Fruit fly (Drosophila melanogaster) whole organism, embryonic: ENCODE results near the gene CG42699.

Experiments
- ATbp ChIP-seq: fragments of 200-800 bp; sonication (Bioruptor generic); optimal IDR thresholded peaks from 2 replicates; lab custom pipeline; 2017; ENCODE audit warnings: missing biosample characterization, mild to moderate bottlenecking, missing genetic modification characterization, missing genetic modification reagents
- CG10147 ChIP-seq: fragments of 200-800 bp; sonication (Bioruptor generic); optimal IDR thresholded peaks from 2 replicates; lab custom pipeline; 2019; ENCODE audit warnings: missing biosample characterization, mild to moderate bottlenecking, missing genetic modification characterization, moderate library complexity
- CG10209 ChIP-seq: fragments of 200-800 bp; sonication (Bioruptor generic); optimal IDR thresholded peaks from 3 replicates; lab custom pipeline; 2017; ENCODE audit warnings: missing biosample characterization, mild to moderate bottlenecking, missing genetic modification characterization, missing genetic modification reagents
- CG10959 ChIP-seq: fragments of 200-800 bp; sonication (Bioruptor generic); IDR thresholded peaks from 2 replicates; pipeline ENCODE4 v1.3.6; 2022; ENCODE audit warnings: missing biosample characterization, missing genetic modification characterization
- CG12155 ChIP-seq: fragments of 200-800 bp; sonication (Bioruptor generic); optimal IDR thresholded peaks from 3 replicates; lab custom pipeline; 2016; ENCODE audit warnings: missing biosample characterization, missing genetic modification characterization
- CG13296 ChIP-seq: fragments of 200-800 bp; sonication (Bioruptor generic); optimal IDR thresholded peaks from 3 replicates; lab custom pipeline; 2018; ENCODE audit warnings: missing biosample characterization, mild to moderate bottlenecking, missing genetic modification characterization
- CG14441 ChIP-seq: fragments of 200-800 bp; sonication (Bioruptor generic); IDR thresholded peaks from 2 replicates; pipeline ENCODE4 v1.3.6; 2022; ENCODE audit warnings: missing biosample characterization, missing genetic modification characterization
- CG14710 ChIP-seq: fragments of 200-800 bp; sonication (Bioruptor generic); optimal IDR thresholded peaks from 3 replicates; lab custom pipeline; 2019; ENCODE audit warnings: missing biosample characterization, mild to moderate bottlenecking, missing genetic modification characterization, moderate library complexity
- CG15601 ChIP-seq: fragments of 200-800 bp; sonication (Bioruptor generic); optimal IDR thresholded peaks from 3 replicates; lab custom pipeline; 2019; ENCODE audit warnings: missing biosample characterization, mild to moderate bottlenecking, missing genetic modification characterization, moderate library complexity
- CG16863 ChIP-seq: fragments of 200-800 bp; sonication (Bioruptor generic); optimal IDR thresholded peaks from 3 replicates; lab custom pipeline; 2016; ENCODE audit warnings: missing biosample characterization, missing genetic modification characterization
- CG17186 ChIP-seq: fragments of 200-800 bp; sonication (Bioruptor generic); optimal IDR thresholded peaks from 3 replicates; lab custom pipeline; 2017; ENCODE audit warnings: missing biosample characterization, missing genetic modification reagents, missing genetic modification characterization
- CG18599 ChIP-seq: fragments of 200-800 bp; sonication (Bioruptor generic); optimal IDR thresholded peaks from 3 replicates; lab custom pipeline; 2017; ENCODE audit warnings: missing biosample characterization, missing genetic modification characterization, mild to moderate bottlenecking, moderate library complexity, missing genetic modification reagents
- CG2889 ChIP-seq: fragments of 200-800 bp; sonication (Bioruptor generic); IDR thresholded peaks from 3 replicates; pipeline ENCODE4 v1.3.6; 2022; ENCODE audit warnings: missing biosample characterization, missing genetic modification characterization
- CG3163 ChIP-seq: fragments of 200-800 bp; sonication (Bioruptor generic); optimal IDR thresholded peaks from 3 replicates; lab custom pipeline; 2016; ENCODE audit warnings: missing biosample characterization, missing genetic modification characterization
- CG32767 ChIP-seq: fragments of 200-800 bp; sonication (Bioruptor generic); IDR thresholded peaks from 2 replicates; pipeline ENCODE4 v1.3.6; 2022; ENCODE audit warnings: missing biosample characterization, missing genetic modification characterization
- CG3847 ChIP-seq: fragments of 200-800 bp; sonication (Bioruptor generic); IDR thresholded peaks from 2 replicates; pipeline ENCODE4 v1.3.6; 2022; ENCODE audit warnings: missing biosample characterization, missing genetic modification characterization
- CG4360 ChIP-seq: fragments of 200-800 bp; sonication (Bioruptor generic); IDR thresholded peaks from 2 replicates; pipeline ENCODE4 v1.3.6; 2022; ENCODE audit warnings: missing biosample characterization, missing genetic modification characterization
- CG4730 ChIP-seq: fragments of 200-800 bp; sonication (Bioruptor generic); IDR thresholded peaks from 2 replicates; pipeline ENCODE4 v1.3.6; 2022; ENCODE audit warnings: missing biosample characterization, missing genetic modification characterization
- CG5953 ChIP-seq: fragments of 200-800 bp; sonication (Bioruptor generic); IDR thresholded peaks from 2 replicates; pipeline ENCODE4 v1.3.6; 2022; ENCODE audit warnings: missing biosample characterization, missing genetic modification characterization
- CG6654 ChIP-seq: fragments of 200-800 bp; sonication (Bioruptor generic); optimal IDR thresholded peaks from 2 replicates; lab custom pipeline; 2017; ENCODE audit warnings: missing biosample characterization, mild to moderate bottlenecking, missing genetic modification characterization
- CG7372 ChIP-seq: fragments of 200-800 bp; sonication (Bioruptor generic); IDR thresholded peaks from 2 replicates; pipeline ENCODE4 v1.3.6; 2022; ENCODE audit warnings: missing biosample characterization, missing genetic modification characterization
- CG9727 ChIP-seq: fragments of 200-800 bp; sonication (Bioruptor generic); optimal IDR thresholded peaks from 3 replicates; lab custom pipeline; 2017; ENCODE audit warnings: missing biosample characterization, mild to moderate bottlenecking, missing genetic modification characterization
- CG9876 ChIP-seq: fragments of 200-800 bp; sonication (Bioruptor generic); optimal IDR thresholded peaks from 2 replicates; lab custom pipeline; 2016; ENCODE audit warnings: missing biosample characterization, missing genetic modification characterization
- D ChIP-seq, 2 experiments: fragments of 200-800 bp in 1 of 2; fragments of >200 bp in 1 of 2; sonication (Bioruptor generic) in 1 of 2; optimal IDR thresholded peaks; 2 replicates in 1 of 2; 3 replicates in 1 of 2; lab custom pipeline; 2017; ENCODE audit warnings: mild to moderate bottlenecking in 1 of 2, missing biosample characterization in 1 of 2, missing genetic modification characterization in 1 of 2, missing genetic modification reagents in 1 of 2
- Hr51 ChIP-seq, 2 experiments: fragments of 200-800 bp; sonication (Bioruptor generic); optimal IDR thresholded peaks; 2 replicates in 1 of 2; 3 replicates in 1 of 2; lab custom pipeline; 2016 to 2018; ENCODE audit warnings: missing biosample characterization in 2 of 2, missing genetic modification characterization in 2 of 2, mild to moderate bottlenecking in 1 of 2, moderate library complexity in 1 of 2
- Hr78 ChIP-seq, 2 experiments: fragments of 200-800 bp in 1 of 2; fragments of >200 bp in 1 of 2; sonication (Bioruptor generic) in 1 of 2; optimal IDR thresholded peaks; 2 replicates each; lab custom pipeline; 2017 to 2019; ENCODE audit warnings: missing biosample characterization in 2 of 2, missing genetic modification characterization in 2 of 2, mild to moderate bottlenecking in 1 of 2, moderate library complexity in 1 of 2
- Kr ChIP-seq: fragments of 200-800 bp; sonication (Bioruptor generic); optimal IDR thresholded peaks from 2 replicates; lab custom pipeline; 2017; ENCODE audit warnings: missing biosample characterization, mild to moderate bottlenecking, missing genetic modification characterization
- Lim3 ChIP-seq: fragments of 200-800 bp; sonication (Bioruptor generic); IDR thresholded peaks from 2 replicates; pipeline ENCODE4 v1.3.6; 2022; ENCODE audit warnings: missing biosample characterization, missing genetic modification characterization
- Max ChIP-seq: fragments of 200-800 bp; sonication (Bioruptor generic); optimal IDR thresholded peaks from 2 replicates; lab custom pipeline; 2016; ENCODE audit warnings: missing biosample characterization, mild to moderate bottlenecking, missing genetic modification characterization
- Myb ChIP-seq: fragments of 200-800 bp; sonication (Bioruptor generic); optimal IDR thresholded peaks from 2 replicates; lab custom pipeline; 2016; ENCODE audit warnings: missing biosample characterization, missing genetic modification characterization
- Nf-YB ChIP-seq: fragments of 200-800 bp; sonication (Bioruptor generic); optimal IDR thresholded peaks from 3 replicates; lab custom pipeline; 2019; ENCODE audit warnings: missing biosample characterization, mild to moderate bottlenecking, missing genetic modification characterization, moderate library complexity
- Opbp ChIP-seq: fragments of 200-800 bp; sonication (Bioruptor generic); IDR thresholded peaks from 3 replicates; pipeline ENCODE4 v1.3.6; 2022; ENCODE audit warnings: missing biosample characterization, missing genetic modification characterization; ENCODE audit not compliant: partially characterized antibody
- Ravus ChIP-seq: fragments of 200-800 bp; sonication (Bioruptor generic); IDR thresholded peaks from 2 replicates; pipeline ENCODE4 v1.3.6; 2022; ENCODE audit warnings: missing biosample characterization, missing genetic modification characterization
- Xbp1 ChIP-seq: fragments of 200-800 bp; sonication (Bioruptor generic); optimal IDR thresholded peaks from 3 replicates; lab custom pipeline; 2016; ENCODE audit warnings: missing biosample characterization, mild to moderate bottlenecking, missing genetic modification characterization
- aop ChIP-seq: fragments of 200-800 bp; sonication (Bioruptor generic); IDR thresholded peaks from 2 replicates; pipeline ENCODE4 v1.3.6; 2022; ENCODE audit warnings: missing biosample characterization, missing genetic modification characterization
- corto ChIP-seq: fragments of 200-800 bp; sonication (Bioruptor generic); optimal IDR thresholded peaks from 2 replicates; lab custom pipeline; 2016; ENCODE audit warnings: missing biosample characterization, mild to moderate bottlenecking, missing genetic modification characterization, moderate library complexity
- crc ChIP-seq: fragments of 200-800 bp; sonication (Bioruptor generic); optimal IDR thresholded peaks from 2 replicates; lab custom pipeline; 2016; ENCODE audit warnings: missing biosample characterization, missing genetic modification characterization
- crol ChIP-seq: fragments of 200-800 bp; sonication (Bioruptor generic); IDR thresholded peaks from 2 replicates; pipeline ENCODE4 v1.3.6; 2022; ENCODE audit warnings: missing biosample characterization, missing genetic modification characterization
- eve ChIP-seq, 2 experiments: fragments of >200 bp; optimal IDR thresholded peaks; 2 replicates each; lab custom pipeline; 2017; ENCODE audit warnings: missing biosample characterization in 2 of 2, missing genetic modification characterization in 2 of 2
- insv ChIP-seq, 2 experiments: fragments of 200-800 bp; sonication (Bioruptor generic); optimal IDR thresholded peaks; 3 replicates each; lab custom pipeline; 2016 to 2018; ENCODE audit warnings: missing biosample characterization in 2 of 2, missing genetic modification characterization in 2 of 2
- lilli ChIP-seq: fragments of 200-800 bp; sonication (Bioruptor generic); optimal IDR thresholded peaks from 3 replicates; lab custom pipeline; 2016; ENCODE audit warnings: missing biosample characterization, missing genetic modification characterization
- lmd ChIP-seq: fragments of 200-800 bp; sonication (Bioruptor generic); IDR thresholded peaks from 2 replicates; pipeline ENCODE4 v1.3.6; 2022; ENCODE audit warnings: missing biosample characterization, missing genetic modification characterization
- pfk ChIP-seq: fragments of 200-800 bp; sonication (Bioruptor generic); optimal IDR thresholded peaks from 2 replicates; lab custom pipeline; 2018; ENCODE audit warnings: missing biosample characterization, mild to moderate bottlenecking, missing genetic modification characterization, moderate library complexity
- pros ChIP-seq: fragments of 200-800 bp; sonication (Bioruptor generic); optimal IDR thresholded peaks from 3 replicates; lab custom pipeline; 2019; ENCODE audit warnings: missing biosample characterization, mild to moderate bottlenecking, missing genetic modification characterization, moderate library complexity
- sd ChIP-seq: fragments of 200-800 bp; sonication (Bioruptor generic); optimal IDR thresholded peaks from 3 replicates; lab custom pipeline; 2018; ENCODE audit warnings: missing biosample characterization, mild to moderate bottlenecking, missing genetic modification characterization, moderate library complexity
- sim ChIP-seq: fragments of 200-800 bp; sonication (Bioruptor generic); IDR thresholded peaks from 2 replicates; pipeline ENCODE4 v1.3.6; 2022; ENCODE audit warnings: missing biosample characterization, missing genetic modification characterization

The CG42699 gene

DNA sequence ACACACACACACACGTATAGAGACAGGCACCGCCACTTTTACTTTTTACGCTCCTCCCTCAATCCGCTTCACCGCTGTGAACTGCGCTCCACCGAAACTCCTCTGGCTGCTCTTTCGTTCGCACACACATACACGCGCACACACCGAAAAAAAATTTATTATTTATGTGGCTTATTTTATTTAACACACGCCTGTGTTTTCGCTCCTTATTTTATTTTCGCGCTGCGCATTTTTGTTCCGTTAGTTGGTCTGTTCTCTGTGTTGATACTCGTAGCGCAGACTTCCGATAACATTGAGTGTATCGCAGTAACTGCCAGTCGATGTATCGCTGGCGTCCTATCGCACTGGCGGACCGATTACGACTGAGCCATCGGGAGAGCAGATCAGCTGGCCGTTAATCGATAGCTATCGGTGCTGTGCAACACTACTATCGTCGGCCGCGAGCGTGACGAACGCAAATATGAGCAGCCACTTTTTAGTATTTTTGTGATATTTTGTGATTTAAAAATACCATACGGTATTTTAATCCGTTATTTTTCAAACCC, 26.6 kb upstream of the CG42699 start, which contains the start of gene Snx27 (continued):
- peak; percentile 53 for TF ChIP-seq Xbp1
- peak; percentile 18 for TF ChIP-seq CG16863 (GFP tag; lab: Kevin White, UChicago)
- TF ChIP-seq insv (GFP tag; optimal IDR thresholded peaks at IDR 0.05; lab: Kevin White, UChicago): peak in 1 of 2 experiments; percentile 3
- TF ChIP-seq CG3847 (GFP tag; lab: Robert Waterston, UW): peak; percentile 87
- TF ChIP-seq Ravus (GFP tag; lab: Robert Waterston, UW): no peak
- no peak for TF ChIP-seq CG13296 (GFP tag; lab: Kevin White, UChicago)
- TF ChIP-seq Kr (GFP tag; lab: Kevin White, UChicago): no peak
- TF ChIP-seq CG2889 (GFP tag; lab: Robert Waterston, UW): no peak
- TF ChIP-seq Hr78 (GFP tag; optimal IDR thresholded peaks at IDR 0.05; lab: Kevin White, UChicago): no peak
- no peak for TF ChIP-seq CG4730 (GFP tag; lab: Robert Waterston, UW)
- TF ChIP-seq CG18599 (GFP tag; lab: Kevin White, UChicago): peak; percentile 1
- no peak for TF ChIP-seq CG5953
- TF ChIP-seq corto (GFP tag; lab: Kevin White, UChicago): peak; percentile 26
- TF ChIP-seq CG3163 (GFP tag; lab: Kevin White, UChicago): peak; percentile 44
- no peak for TF ChIP-seq aop
- TF ChIP-seq Opbp (GFP tag; lab: Robert Waterston, UW): peak; percentile 99
- peak; percentile 88 for TF ChIP-seq CG17186 (GFP tag; lab: Kevin White, UChicago)
- no peak for TF ChIP-seq CG4360 (GFP tag; lab: Robert Waterston, UW)
- TF ChIP-seq Myb (GFP tag; lab: Kevin White, UChicago): peak; percentile 99
- TF ChIP-seq lilli (GFP tag; lab: Kevin White, UChicago): peak; percentile 58
- peak; percentile 18 for TF ChIP-seq pfk (GFP tag; lab: Kevin White, UChicago)
- TF ChIP-seq CG10959: no peak
- peak; percentile 7 for TF ChIP-seq CG10209 (GFP tag; lab: Kevin White, UChicago)
- peak; percentile 18 for TF ChIP-seq sd (tag; lab: Kevin White, UChicago)
- no peak for TF ChIP-seq CG6654 (GFP tag; lab: Kevin White, UChicago)
- TF ChIP-seq CG32767: no peak
- peak; percentile 46 for TF ChIP-seq CG9876 (GFP tag; lab: Kevin White, UChicago)
- TF ChIP-seq D (optimal IDR thresholded peaks at IDR 0.05; lab: Kevin White, UChicago): no peak
- TF ChIP-seq D (GFP tag; optimal IDR thresholded peaks at IDR 0.05; lab: Kevin White, UChicago): no peak
- peak; percentile 66 for TF ChIP-seq CG14710 (tag; lab: Kevin White, UChicago)
- TF ChIP-seq CG14441 (GFP tag; lab: Robert Waterston, UW): 0 out of 2 replicates have a peak, but pooled peaks have one; percentile 27
- TF ChIP-seq CG15601 (tag; lab: Kevin White, UChicago): peak; percentile 41
- TF ChIP-seq CG12155: peak; percentile 35
- TF ChIP-seq Max (GFP tag; lab: Kevin White, UChicago): no peak
- no peak for TF ChIP-seq ATbp
- no peak for TF ChIP-seq CG10147
- TF ChIP-seq Lim3 (GFP tag; lab: Robert Waterston, UW): no peak
- TF ChIP-seq Hr51 (GFP tag; optimal IDR thresholded peaks at IDR 0.05; lab: Kevin White, UChicago): peak in 1 of 2 experiments; percentile 50
- no peak for TF ChIP-seq CG9727
- TF ChIP-seq sim: no peak
- no peak for TF ChIP-seq eve (GFP tag; optimal IDR thresholded peaks at IDR 0.05; lab: Kevin White, UChicago)
- peak; percentile 4 for TF ChIP-seq Nf-YB (GFP tag; lab: Kevin White, UChicago)
- TF ChIP-seq pros (GFP tag; lab: Kevin White, UChicago): no peak
- no peak for TF ChIP-seq crol (GFP tag; lab: Robert Waterston, UW)
- peak; percentile 12 for TF ChIP-seq crc (GFP tag; lab: Kevin White, UChicago)
- TF ChIP-seq lmd (GFP tag; lab: Robert Waterston, UW): peak; percentile 35; the same call in 1 of the 2 replicates
- no peak for TF ChIP-seq CG7372 (GFP tag; lab: Robert Waterston, UW)
- TF ChIP-seq, all 482 proteins: peak for 264
